Worm (Caenorhabditis elegans): ENCODE data around the gene cnc-6.

The cnc-6 gene

ce11 chrIII:1733412-1733811, 29.9 kb upstream of the cnc-6 start:
- no peak for TF ChIP-seq unc-86 (tag; optimal IDR thresholded peaks at IDR 0.05)
- no peak for TF ChIP-seq swsn-7 (tag; optimal IDR thresholded peaks at IDR 0.05)
- no peak for TF ChIP-seq hlh-4 (tag; optimal IDR thresholded peaks at IDR 0.05)
- no peak for TF ChIP-seq ztf-4 (tag; optimal IDR thresholded peaks at IDR 0.05)
- TF ChIP-seq C16A3.4 (tag; optimal IDR thresholded peaks at IDR 0.05), result no peak
- TF ChIP-seq fkh-8 (tag; optimal IDR thresholded peaks at IDR 0.05), result no peak
- TF ChIP-seq lin-39 (tag; optimal IDR thresholded peaks at IDR 0.05), result no peak
- TF ChIP-seq zip-4 (GFP tag; optimal IDR thresholded peaks at IDR 0.05), result no peak
- no peak for TF ChIP-seq pqm-1 (tag; optimal IDR thresholded peaks at IDR 0.05)
- TF ChIP-seq hpl-2 (GFP tag; optimal IDR thresholded peaks at IDR 0.05), result no peak
- no peak for TF ChIP-seq lir-3 (tag; optimal IDR thresholded peaks at IDR 0.05; ENCODE audit: poor library complexity)
- no peak for TF ChIP-seq ceh-8 (GFP tag; optimal IDR thresholded peaks at IDR 0.05)
- peak; percentile 47 for TF ChIP-seq fkh-10 (GFP tag; optimal IDR thresholded peaks at IDR 0.05)
- peak; percentile 20 for TF ChIP-seq lin-14 (GFP tag; optimal IDR thresholded peaks at IDR 0.05)
- no peak for TF ChIP-seq ceh-88 (GFP tag; IDR thresholded peaks at IDR 0.05)

- TF ChIP-seq elt-3 (tag; optimal IDR thresholded peaks at IDR 0.05) (no peak), hlh-4 (tag; optimal IDR thresholded peaks at IDR 0.05) (no peak), dsc-1 (tag; optimal IDR thresholded peaks at IDR 0.05) (no peak), sup-37 (GFP tag; optimal IDR thresholded peaks at IDR 0.05) (no peak), zag-1 (tag; optimal IDR thresholded peaks at IDR 0.05) (no peak), unc-30 (tag; optimal IDR thresholded peaks at IDR 0.05) (no peak), nhr-47 (tag; optimal IDR thresholded peaks at IDR 0.05) (peak; percentile 11), lin-15B (tag; optimal IDR thresholded peaks at IDR 0.05) (no peak), efl-1 (optimal IDR thresholded peaks at IDR 0.05) (no peak), efl-1 (GFP tag; optimal IDR thresholded peaks at IDR 0.05 in 1 of 2) (peak in 1 of 2 experiments; percentile 39), nhr-90 (tag; optimal IDR thresholded peaks at IDR 0.05; ENCODE audit: poor library complexity) (no peak), nhr-20 (tag; optimal IDR thresholded peaks at IDR 0.05) (no peak), fkh-8 (tag; optimal IDR thresholded peaks at IDR 0.05) (peak; percentile 9), dpl-1 (GFP tag; optimal IDR thresholded peaks at IDR 0.05) (peak in 1 of 3 experiments; percentile 1), nhr-77 (tag; optimal IDR thresholded peaks at IDR 0.05) (no peak), nhr-71 (tag; optimal IDR thresholded peaks at IDR 0.05) (peak; percentile 2), ceh-90 (tag; optimal IDR thresholded peaks at IDR 0.05) (no peak), lin-39 (tag; optimal IDR thresholded peaks at IDR 0.05) (no peak), lin-14 (GFP tag; optimal IDR thresholded peaks at IDR 0.05) (peak; percentile 57), elt-2 (tag; optimal IDR thresholded peaks at IDR 0.05) (no peak), pax-3 (tag; optimal IDR thresholded peaks at IDR 0.05) (no peak), ceh-63 (GFP tag; optimal IDR thresholded peaks at IDR 0.05) (no peak), fkh-10 (GFP tag; optimal IDR thresholded peaks at IDR 0.05) (no peak)
Observed at ce11 chrIII:1743081-1743480, 20.2 kb upstream of the cnc-6 start.

- TF ChIP-seq aha-1 (tag; optimal IDR thresholded peaks at IDR 0.05), result no peak
- no peak for TF ChIP-seq C04F5.9 (tag; optimal IDR thresholded peaks at IDR 0.05)
- TF ChIP-seq ceh-90 (tag; optimal IDR thresholded peaks at IDR 0.05), result no peak
- TF ChIP-seq nhr-77 (tag; optimal IDR thresholded peaks at IDR 0.05), result no peak
- TF ChIP-seq efl-3 (GFP tag; optimal IDR thresholded peaks at IDR 0.05), result no peak
- no peak for TF ChIP-seq pqm-1 (tag; optimal IDR thresholded peaks at IDR 0.05)
- TF ChIP-seq dsc-1 (tag; optimal IDR thresholded peaks at IDR 0.05), result peak; percentile 91
- no peak for TF ChIP-seq skn-1 (tag; optimal IDR thresholded peaks at IDR 0.05)
- no peak for TF ChIP-seq hpl-2 (GFP tag; optimal IDR thresholded peaks at IDR 0.05)
- no peak for TF ChIP-seq sup-37 (GFP tag; optimal IDR thresholded peaks at IDR 0.05)
- no peak for TF ChIP-seq ceh-88 (GFP tag; IDR thresholded peaks at IDR 0.05)
- peak; percentile 66 for TF ChIP-seq lin-14 (GFP tag; optimal IDR thresholded peaks at IDR 0.05)
- no peak for TF ChIP-seq nhr-85 (tag)
- TF ChIP-seq egl-27 (tag; optimal IDR thresholded peaks at IDR 0.05), result no peak
- no peak for TF ChIP-seq unc-130 (tag; optimal IDR thresholded peaks at IDR 0.05)
- no peak for TF ChIP-seq fos-1 (tag; optimal IDR thresholded peaks at IDR 0.05)
- TF ChIP-seq sptf-1 (tag; optimal IDR thresholded peaks at IDR 0.05), result no peak
- no peak for TF ChIP-seq lir-3 (tag; optimal IDR thresholded peaks at IDR 0.05; ENCODE audit: poor library complexity)
- no peak for TF ChIP-seq mdl-1 (tag; optimal IDR thresholded peaks at IDR 0.05)
- TF ChIP-seq tbx-2 (tag; optimal IDR thresholded peaks at IDR 0.05), result no peak
- TF ChIP-seq ets-5 (GFP tag; IDR thresholded peaks at IDR 0.05), result no peak
- TF ChIP-seq Y116A8C.19 (tag; optimal IDR thresholded peaks at IDR 0.05; ENCODE audit: borderline replicate concordance), result no peak
- TF ChIP-seq rnt-1 (tag; optimal IDR thresholded peaks at IDR 0.05), result no peak
- no peak for TF ChIP-seq ztf-11 (tag; optimal IDR thresholded peaks at IDR 0.05)
- no peak for TF ChIP-seq lin-35 (GFP tag; optimal IDR thresholded peaks at IDR 0.05)
- no peak for TF ChIP-seq nhr-20 (tag; optimal IDR thresholded peaks at IDR 0.05)
Observed at ce11 chrIII:1743488-1744020, 19.8 kb upstream of the cnc-6 start.

Data from whole organism, L1 larva.